Worm (Caenorhabditis elegans): ENCODE results near the gene F40G9.6.

DNA sequence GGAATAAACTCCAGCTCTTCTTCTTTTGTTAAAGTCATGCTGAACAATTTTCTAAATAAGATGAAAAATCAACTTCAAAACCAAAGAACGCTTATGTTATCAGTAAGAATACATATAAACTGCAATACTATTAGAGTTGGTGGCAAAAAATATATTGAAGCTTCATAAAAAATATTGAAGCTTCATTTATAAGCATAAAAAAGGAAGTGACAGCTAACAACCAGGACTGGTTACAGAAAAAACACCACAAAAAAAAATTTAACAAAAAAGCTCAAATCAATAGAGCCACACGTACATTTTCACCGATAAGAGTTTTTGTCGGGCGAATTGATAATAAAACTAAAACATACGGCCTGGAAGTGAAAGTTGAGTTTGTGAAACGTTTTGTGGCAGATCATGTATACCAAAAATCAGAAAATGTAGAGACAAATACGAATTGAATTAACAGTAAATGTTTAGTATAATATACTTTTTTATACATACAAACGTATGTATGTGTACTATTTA is 31.7 kb upstream of the F40G9.6 start, which contains the start of gene sqst-5:
- no peak for TF ChIP-seq pat-9 (tag; optimal IDR thresholded peaks at IDR 0.05)
- no peak for TF ChIP-seq nfya-1 (tag; optimal IDR thresholded peaks at IDR 0.05)
- TF ChIP-seq lin-11 (tag; optimal IDR thresholded peaks at IDR 0.05): no peak
- TF ChIP-seq F13H6.1 (tag; optimal IDR thresholded peaks at IDR 0.05): no peak
- no peak for TF ChIP-seq ama-1 (optimal IDR thresholded peaks at IDR 0.05)
- no peak for TF ChIP-seq fkh-6 (tag; optimal IDR thresholded peaks at IDR 0.05)
- TF ChIP-seq che-1 (tag; optimal IDR thresholded peaks at IDR 0.05): no peak
- no peak for TF ChIP-seq rnt-1 (tag; optimal IDR thresholded peaks at IDR 0.05)
- TF ChIP-seq ceh-18 (tag; optimal IDR thresholded peaks at IDR 0.05): no peak
- TF ChIP-seq sox-2 (GFP tag; IDR thresholded peaks at IDR 0.05): no peak
- no peak for TF ChIP-seq pqm-1 (tag; optimal IDR thresholded peaks at IDR 0.05)
- no peak for TF ChIP-seq dmd-4 (tag; optimal IDR thresholded peaks at IDR 0.05; ENCODE audit: borderline replicate concordance)
- TF ChIP-seq nhr-11 (tag; optimal IDR thresholded peaks at IDR 0.05): no peak
- no peak for TF ChIP-seq pax-1 (tag; optimal IDR thresholded peaks at IDR 0.05)
